Worm (Caenorhabditis elegans) whole organism, late embryonic: ENCODE results near the gene B0222.1.

Experiments used
- C08G9.2 ChIP-seq: sonication (generic microtip); optimal IDR thresholded peaks from 2 replicates; lab custom pipeline; 2016; ENCODE audit warnings: mild to moderate bottlenecking, missing genetic modification characterization, moderate library complexity, missing compliant biosample characterization
- F13H6.1 ChIP-seq: sonication (generic microtip); optimal IDR thresholded peaks from 2 replicates; lab custom pipeline; 2016; ENCODE audit warnings: missing genetic modification characterization, missing compliant biosample characterization
- K09A11.1 ChIP-seq: sonication (generic microtip); optimal IDR thresholded peaks from 2 replicates; lab custom pipeline; 2017; ENCODE audit warnings: antibody characterized with exemption, mild to moderate bottlenecking, missing genetic modification characterization, missing compliant biosample characterization; ENCODE audit not compliant: insufficient read depth
- T23F11.4 ChIP-seq: fragments of 200-800 bp; sonication (Bioruptor generic); optimal IDR thresholded peaks from 2 replicates; lab custom pipeline; 2018; ENCODE audit warnings: mild to moderate bottlenecking, missing genetic modification characterization, missing compliant biosample characterization
- ahr-1 ChIP-seq: sonication (generic microtip); optimal IDR thresholded peaks from 2 replicates; lab custom pipeline; 2016; ENCODE audit warnings: missing genetic modification characterization, missing compliant biosample characterization
- ama-1 ChIP-seq: fragments of 150-350 bp; optimal IDR thresholded peaks from 2 replicates; lab custom pipeline; 2014
- ceh-2 ChIP-seq: sonication (generic microtip); optimal IDR thresholded peaks from 2 replicates; lab custom pipeline; 2016; ENCODE audit warnings: missing genotype, missing genetic modification characterization, missing compliant biosample characterization
- ceh-24 ChIP-seq: sonication (generic microtip); optimal IDR thresholded peaks from 2 replicates; lab custom pipeline; 2016; ENCODE audit warnings: mild to moderate bottlenecking, missing genetic modification characterization, missing compliant biosample characterization
- ceh-30 ChIP-seq: fragments of 150-350 bp; optimal IDR thresholded peaks from 2 replicates; lab custom pipeline; 2014; ENCODE audit warnings: missing biosample characterization, missing genetic modification characterization
- ceh-31 ChIP-seq: sonication (generic microtip); optimal IDR thresholded peaks from 2 replicates; lab custom pipeline; 2016; ENCODE audit warnings: missing genetic modification characterization, missing compliant biosample characterization
- ceh-48 ChIP-seq: sonication (generic microtip); optimal IDR thresholded peaks from 2 replicates; lab custom pipeline; 2016; ENCODE audit warnings: missing genetic modification characterization, inconsistent platforms, missing compliant biosample characterization
- ceh-6 ChIP-seq: fragments of 200-800 bp; sonication (Bioruptor generic); optimal IDR thresholded peaks from 2 replicates; lab custom pipeline; 2018; ENCODE audit warnings: mild to moderate bottlenecking, missing genetic modification characterization, missing compliant biosample characterization
- che-1 ChIP-seq: sonication (generic microtip); optimal IDR thresholded peaks from 2 replicates; lab custom pipeline; 2016; ENCODE audit warnings: mild to moderate bottlenecking, missing genetic modification characterization, missing compliant biosample characterization
- dmd-4 ChIP-seq: sonication (generic microtip); optimal IDR thresholded peaks from 2 replicates; lab custom pipeline; 2016; ENCODE audit warnings: borderline replicate concordance, missing genetic modification characterization, missing compliant biosample characterization
- elt-2 ChIP-seq: sonication (generic microtip); optimal IDR thresholded peaks from 2 replicates; lab custom pipeline; 2016; ENCODE audit warnings: missing genetic modification reagents, missing genetic modification characterization, missing compliant biosample characterization
- ets-4 ChIP-seq: sonication (generic microtip); optimal IDR thresholded peaks from 2 replicates; lab custom pipeline; 2016; ENCODE audit warnings: missing genetic modification characterization, missing compliant biosample characterization
- fkh-6 ChIP-seq: sonication (generic microtip); optimal IDR thresholded peaks from 2 replicates; lab custom pipeline; 2016; ENCODE audit warnings: missing genetic modification characterization, missing compliant biosample characterization
- hlh-15 ChIP-seq: sonication (generic microtip); optimal IDR thresholded peaks from 2 replicates; lab custom pipeline; 2016; ENCODE audit warnings: missing genetic modification characterization, missing compliant biosample characterization
- hlh-6 ChIP-seq: sonication (generic microtip); optimal IDR thresholded peaks from 2 replicates; lab custom pipeline; 2016; ENCODE audit warnings: missing genotype, missing genetic modification characterization, missing compliant biosample characterization
- lim-6 ChIP-seq: sonication (generic microtip); optimal IDR thresholded peaks from 2 replicates; lab custom pipeline; 2016; ENCODE audit warnings: missing genetic modification characterization, missing compliant biosample characterization
- lin-11 ChIP-seq: fragments of 200-800 bp; sonication (Bioruptor generic); optimal IDR thresholded peaks from 2 replicates; lab custom pipeline; 2018; ENCODE audit warnings: mild to moderate bottlenecking, missing genetic modification characterization, missing compliant biosample characterization
- madf-2 ChIP-seq: sonication (generic microtip); optimal IDR thresholded peaks from 2 replicates; lab custom pipeline; 2017; ENCODE audit warnings: missing genetic modification characterization, missing compliant biosample characterization
- mec-3 ChIP-seq: sonication (generic microtip); optimal IDR thresholded peaks from 2 replicates; lab custom pipeline; 2016; ENCODE audit warnings: borderline replicate concordance, missing genetic modification characterization, missing compliant biosample characterization
- nhr-232 ChIP-seq: sonication (generic microtip); optimal IDR thresholded peaks from 2 replicates; lab custom pipeline; 2016; ENCODE audit warnings: missing genetic modification characterization, missing compliant biosample characterization
- odd-2 ChIP-seq: sonication (generic microtip); optimal IDR thresholded peaks from 2 replicates; lab custom pipeline; 2017; ENCODE audit warnings: antibody characterized with exemption, mild to moderate bottlenecking, missing genetic modification characterization, missing compliant biosample characterization
- pag-3 ChIP-seq: sonication (generic microtip); optimal IDR thresholded peaks from 2 replicates; lab custom pipeline; 2016; ENCODE audit warnings: missing compliant biosample characterization, missing genetic modification characterization, borderline replicate concordance
- pha-2 ChIP-seq: sonication (generic microtip); optimal IDR thresholded peaks from 2 replicates; lab custom pipeline; 2017; ENCODE audit warnings: mild to moderate bottlenecking, missing genetic modification characterization, missing compliant biosample characterization
- pha-4 ChIP-seq: fragments of 150-350 bp; optimal IDR thresholded peaks from 2 replicates; lab custom pipeline; 2018; ENCODE audit warnings: missing biosample characterization, missing genetic modification reagents, missing genetic modification characterization
- pros-1 ChIP-seq: fragments of 150-350 bp; optimal IDR thresholded peaks from 2 replicates; lab custom pipeline; 2014; ENCODE audit warnings: missing biosample characterization, missing genetic modification reagents, missing genetic modification characterization
- rnt-1 ChIP-seq: sonication (generic microtip); optimal IDR thresholded peaks from 2 replicates; lab custom pipeline; 2016; ENCODE audit warnings: missing genetic modification characterization, missing compliant biosample characterization
- sdc-2 ChIP-seq: sonication (generic microtip); optimal IDR thresholded peaks from 2 replicates; lab custom pipeline; 2016; ENCODE audit warnings: missing genotype, missing genetic modification characterization, missing compliant biosample characterization
- syd-9 ChIP-seq: sonication (generic microtip); optimal IDR thresholded peaks from 2 replicates; lab custom pipeline; 2016; ENCODE audit warnings: mild to moderate bottlenecking, missing genetic modification characterization, moderate library complexity, missing compliant biosample characterization
- unc-3 ChIP-seq, 2 experiments: fragments of 200-800 bp in 1 of 2; sonication (Bioruptor generic) in 1 of 2; sonication (generic microtip) in 1 of 2; conservative IDR thresholded peaks in 1 of 2; optimal IDR thresholded peaks in 1 of 2; 2 replicates each; pipeline versions ENCODE4 v1.3.6 to Lab custom; 2016 to 2022; ENCODE audit warnings: missing compliant biosample characterization in 2 of 2, missing genetic modification characterization in 2 of 2, missing genetic modification reagents in 1 of 2
- unc-86 ChIP-seq: sonication (generic microtip); optimal IDR thresholded peaks from 2 replicates; lab custom pipeline; 2016; ENCODE audit warnings: missing genetic modification characterization, missing compliant biosample characterization
- ztf-16 ChIP-seq: sonication (generic microtip); optimal IDR thresholded peaks from 2 replicates; lab custom pipeline; 2017; ENCODE audit warnings: missing genetic modification characterization, missing compliant biosample characterization

B0222.1 gene

ce11 chrV:9088758-9089157, 45.3 kb upstream of the B0222.1 start (continued):
- TF ChIP-seq syd-9 (tag; lab: Kevin White, UChicago) (no peak), fkh-6 (tag; lab: Kevin White, UChicago) (no peak), ceh-6 (GFP tag; lab: Kevin White, UChicago) (no peak), unc-3 (GFP tag; conservative IDR thresholded peaks at IDR 0.05; lab: Robert Waterston, UW) (no peak), unc-3 (tag; optimal IDR thresholded peaks at IDR 0.05; lab: Kevin White, UChicago) (no peak), unc-86 (tag; lab: Kevin White, UChicago) (no peak)

- TF ChIP-seq ceh-30 (tag; lab: Kevin White, UChicago), result peak; percentile 35
Observed at ce11 chrV:9090824-9091798, 42.9 kb upstream of the B0222.1 start.

- TF ChIP-seq lim-6 (tag; lab: Kevin White, UChicago) (no peak), pha-4 (tag; lab: Kevin White, UChicago) (no peak), ceh-24 (tag; lab: Kevin White, UChicago) (no peak), ceh-6 (GFP tag; lab: Kevin White, UChicago) (no peak), F13H6.1 (tag; lab: Kevin White, UChicago) (no peak), madf-2 (tag; lab: Kevin White, UChicago) (no peak), ceh-2 (tag; lab: Kevin White, UChicago) (no peak), hlh-6 (no peak), mec-3 (tag; lab: Kevin White, UChicago) (no peak), ztf-16 (tag; lab: Kevin White, UChicago) (no peak), pha-2 (tag; lab: Kevin White, UChicago) (no peak), unc-86 (tag; lab: Kevin White, UChicago) (no peak), pros-1 (tag; lab: Kevin White, UChicago) (no peak)
- TF ChIP-seq, all 69 proteins: peak for 0
Observed at ce11 chrV:9092209-9092608, 41.8 kb upstream of the B0222.1 start, which contains the start of gene T27E4.1. TSS of gene T27E4.1 (plus strand) at chrV:9092345.

- no peak for TF ChIP-seq nhr-232 (tag; lab: Kevin White, UChicago)
- no peak for TF ChIP-seq odd-2 (tag; lab: Kevin White, UChicago)
- TF ChIP-seq che-1 (tag; lab: Kevin White, UChicago), result no peak
- TF ChIP-seq rnt-1 (tag; lab: Kevin White, UChicago), result no peak
- TF ChIP-seq C08G9.2 (tag; lab: Kevin White, UChicago), result no peak
- TF ChIP-seq ama-1 (lab: Kevin White, UChicago), result no peak
- TF ChIP-seq sdc-2 (tag; lab: Kevin White, UChicago), result no peak
- no peak for TF ChIP-seq T23F11.4 (GFP tag; lab: Kevin White, UChicago)
- TF ChIP-seq dmd-4 (tag; lab: Kevin White, UChicago), result no peak
- no peak for TF ChIP-seq ceh-48 (tag; lab: Kevin White, UChicago)
- TF ChIP-seq ceh-31 (tag; lab: Kevin White, UChicago), result no peak
- no peak for TF ChIP-seq lin-11 (tag; lab: Kevin White, UChicago)
- no peak for TF ChIP-seq K09A11.1 (tag; lab: Kevin White, UChicago)
- no peak for TF ChIP-seq elt-2 (tag; lab: Kevin White, UChicago)
- TF ChIP-seq ahr-1 (tag; lab: Kevin White, UChicago), result no peak
- no peak for TF ChIP-seq pag-3
- no peak for TF ChIP-seq hlh-15
- no peak for TF ChIP-seq ets-4
Observed at ce11 chrV:9094060-9094628, 39.9 kb upstream of the B0222.1 start.
